Fruit fly (Drosophila melanogaster) whole organism, wandering third instar larva: ENCODE results near the gene CG15144.

Experiments
- Abd-B ChIP-seq: fragments of >200 bp; optimal IDR thresholded peaks from 2 replicates; lab custom pipeline; 2017; ENCODE audit warnings: missing biosample characterization, missing genetic modification characterization
- Hr78 ChIP-seq: fragments of >200 bp; optimal IDR thresholded peaks from 2 replicates; lab custom pipeline; 2017; ENCODE audit warnings: missing biosample characterization, missing genetic modification characterization

dm6 chr2L:17574337-17574912, 45.5 kb upstream of the CG15144 start:
- TF ChIP-seq Abd-B (GFP tag; lab: Kevin White, UChicago) (no peak), Hr78 (GFP tag; lab: Kevin White, UChicago) (no peak)
